Fruit fly (Drosophila melanogaster): Measurements from ENCODE around the gene Arts.

Arts gene

DNA sequence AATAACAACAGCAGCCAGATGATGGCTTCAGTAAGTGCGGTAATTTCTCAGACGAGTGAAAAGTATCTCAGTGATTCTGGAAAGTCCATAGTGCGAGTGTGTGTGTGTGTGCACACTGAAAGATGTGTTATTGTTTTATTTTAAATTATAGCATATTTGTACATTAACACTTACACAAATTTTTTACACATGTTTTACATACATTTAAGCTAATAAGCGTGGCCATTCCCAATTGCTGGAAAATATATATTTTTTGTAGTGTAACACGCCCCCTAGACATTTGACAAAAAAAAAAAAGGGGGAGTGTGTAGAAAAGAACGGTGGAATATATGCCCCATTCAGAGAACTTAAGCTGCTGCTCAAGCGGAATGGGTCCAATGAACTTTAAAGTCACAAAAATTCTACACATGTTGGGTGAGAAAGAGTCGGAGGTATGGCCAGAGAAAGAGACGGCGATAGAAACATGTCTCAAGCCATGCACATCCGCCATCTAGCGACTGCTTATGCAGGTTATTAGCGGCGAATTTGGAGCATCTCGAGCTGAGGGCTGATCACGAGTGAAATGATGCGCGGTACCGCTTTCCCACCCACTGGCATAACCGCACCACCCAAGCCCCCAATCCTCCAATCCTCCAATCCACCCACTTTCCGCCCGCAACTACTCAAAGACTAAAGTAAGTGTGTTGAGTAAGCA is 29.3 kb downstream of the Arts start (continued):
- no peak for TF ChIP-seq CG8924 (tag; optimal IDR thresholded peaks at IDR 0.05)
- TF ChIP-seq fd96Cb (tag; optimal IDR thresholded peaks at IDR 0.05) = peak; percentile 3
- TF ChIP-seq E2f2 (GFP tag; IDR thresholded peaks at IDR 0.05) = no peak
- no peak for TF ChIP-seq Ssrp (tag; optimal IDR thresholded peaks at IDR 0.05)
- TF ChIP-seq Dip3 (GFP tag; optimal IDR thresholded peaks at IDR 0.05) = no peak
- no peak for TF ChIP-seq gsb (GFP tag; IDR thresholded peaks at IDR 0.05)
- no peak for TF ChIP-seq CG3726 (GFP tag; IDR thresholded peaks at IDR 0.05)
- TF ChIP-seq sens (GFP tag) = peak; percentile 80
- TF ChIP-seq CG2129 (GFP tag; IDR thresholded peaks at IDR 0.05; ENCODE audit: partially characterized antibody) = no peak
- no peak for TF ChIP-seq cad (GFP tag; optimal IDR thresholded peaks at IDR 0.05)
- no peak for TF ChIP-seq Trl (optimal IDR thresholded peaks at IDR 0.05)
- no peak for TF ChIP-seq Trl (GFP tag; optimal IDR thresholded peaks at IDR 0.05)
- TF ChIP-seq zfh2 (GFP tag; optimal IDR thresholded peaks at IDR 0.05) = no peak
- no peak for TF ChIP-seq ssp (GFP tag; IDR thresholded peaks at IDR 0.05)
- no peak for TF ChIP-seq CG3281 (GFP tag; optimal IDR thresholded peaks at IDR 0.05)
- peak; percentile 68 for TF ChIP-seq Med (GFP tag)
- TF ChIP-seq CG9817 (tag; optimal IDR thresholded peaks at IDR 0.05) = no peak
- TF ChIP-seq CG4617 (GFP tag; optimal IDR thresholded peaks at IDR 0.05; ENCODE audit: borderline replicate concordance) = no peak
- no peak for TF ChIP-seq CG31224 (GFP tag; IDR thresholded peaks at IDR 0.05)
- TF ChIP-seq Aef1 (GFP tag; IDR thresholded peaks at IDR 0.05) = no peak
- TF ChIP-seq NfI (GFP tag; optimal IDR thresholded peaks at IDR 0.05) = no peak
- no peak for TF ChIP-seq crol (GFP tag; IDR thresholded peaks at IDR 0.05)
- no peak for TF ChIP-seq fd3F (GFP tag; optimal IDR thresholded peaks at IDR 0.05)
- TF ChIP-seq Antp (GFP tag; optimal IDR thresholded peaks at IDR 0.05) = no peak
- TF ChIP-seq knrl (GFP tag; IDR thresholded peaks at IDR 0.05; ENCODE audit: partially characterized antibody) = no peak
- no peak for TF ChIP-seq CG11085 (GFP tag; IDR thresholded peaks at IDR 0.05)
- no peak for TF ChIP-seq ranshi (GFP tag; IDR thresholded peaks at IDR 0.05)
- no peak for TF ChIP-seq gcm2 (GFP tag; optimal IDR thresholded peaks at IDR 0.05)
- TF ChIP-seq Blimp-1 (GFP tag; optimal IDR thresholded peaks at IDR 0.05) = peak; percentile 44
- 0 out of 3 replicates have a peak, but pooled peaks have one; percentile 38 for TF ChIP-seq CG34422 (GFP tag; IDR thresholded peaks at IDR 0.05)
- no peak; the same call in 1 of the 2 replicates for TF ChIP-seq CG10366 (GFP tag; IDR thresholded peaks at IDR 0.05)
- TF ChIP-seq exex (tag; optimal IDR thresholded peaks at IDR 0.05) = no peak
- TF ChIP-seq CG10209 (GFP tag; optimal IDR thresholded peaks at IDR 0.05) = no peak
- TF ChIP-seq sens-2 (GFP tag; IDR thresholded peaks at IDR 0.05) = no peak
- TF ChIP-seq HLH3B (GFP tag; IDR thresholded peaks at IDR 0.05) = no peak
- peak; percentile 26 for TF ChIP-seq CG18262 (tag; optimal IDR thresholded peaks at IDR 0.05)
- TF ChIP-seq oc (tag; optimal IDR thresholded peaks at IDR 0.05) = no peak
- no peak for TF ChIP-seq zen2 (GFP tag; IDR thresholded peaks at IDR 0.05; ENCODE audit: partially characterized antibody)
- no peak for TF ChIP-seq CG3838 (GFP tag; optimal IDR thresholded peaks at IDR 0.05)
- no peak for TF ChIP-seq zen (tag; optimal IDR thresholded peaks at IDR 0.05)
- TF ChIP-seq z (GFP tag; IDR thresholded peaks at IDR 0.05) = 0 out of 3 replicates have a peak, but pooled peaks have one; percentile 30
- no peak for TF ChIP-seq BtbVII (GFP tag; optimal IDR thresholded peaks at IDR 0.05)
- TF ChIP-seq bsh (GFP tag; optimal IDR thresholded peaks at IDR 0.05) = peak in 1 of 2 experiments; percentile 16
- no peak for TF ChIP-seq Atf6 (GFP tag; IDR thresholded peaks at IDR 0.05)
- TF ChIP-seq HmgZ (tag; optimal IDR thresholded peaks at IDR 0.05) = no peak
- no peak for TF ChIP-seq klu (GFP tag; IDR thresholded peaks at IDR 0.05)
- no peak for TF ChIP-seq CG11398 (GFP tag; optimal IDR thresholded peaks at IDR 0.05)
- no peak for TF ChIP-seq B-H2 (GFP tag; optimal IDR thresholded peaks at IDR 0.05)
- no peak for TF ChIP-seq Spps (tag; optimal IDR thresholded peaks at IDR 0.05)
- no peak for TF ChIP-seq CG16813 (GFP tag; IDR thresholded peaks at IDR 0.05; ENCODE audit: partially characterized antibody)
- no peak for TF ChIP-seq vvl (GFP tag; IDR thresholded peaks at IDR 0.05)

Data from whole organism, embryonic.